Fruit fly (Drosophila melanogaster) whole organism, prepupa: ENCODE data around the gene CG6277.

ENCODE experiments used
- CG10631 ChIP-seq: fragments of 200-800 bp; sonication (Bioruptor generic); optimal IDR thresholded peaks from 2 replicates; lab custom pipeline; 2016; ENCODE audit warnings: missing biosample characterization, missing genetic modification characterization
- CG34406 ChIP-seq: fragments of 200-800 bp; sonication (Bioruptor generic); optimal IDR thresholded peaks from 3 replicates; lab custom pipeline; 2016; ENCODE audit warnings: missing biosample characterization, missing genetic modification characterization
- Lpt ChIP-seq: fragments of 200-800 bp; sonication (Bioruptor generic); optimal IDR thresholded peaks from 3 replicates; lab custom pipeline; 2016; ENCODE audit warnings: missing biosample characterization, missing genetic modification characterization
- Met ChIP-seq: fragments of 200-800 bp; sonication (Bioruptor generic); optimal IDR thresholded peaks from 3 replicates; lab custom pipeline; 2016; ENCODE audit warnings: missing biosample characterization, missing genetic modification characterization
- Sox102F ChIP-seq: fragments of 200-800 bp; sonication (Bioruptor generic); optimal IDR thresholded peaks from 2 replicates; lab custom pipeline; 2016; ENCODE audit warnings: missing biosample characterization, mild to moderate bottlenecking, missing genetic modification characterization

DNA sequence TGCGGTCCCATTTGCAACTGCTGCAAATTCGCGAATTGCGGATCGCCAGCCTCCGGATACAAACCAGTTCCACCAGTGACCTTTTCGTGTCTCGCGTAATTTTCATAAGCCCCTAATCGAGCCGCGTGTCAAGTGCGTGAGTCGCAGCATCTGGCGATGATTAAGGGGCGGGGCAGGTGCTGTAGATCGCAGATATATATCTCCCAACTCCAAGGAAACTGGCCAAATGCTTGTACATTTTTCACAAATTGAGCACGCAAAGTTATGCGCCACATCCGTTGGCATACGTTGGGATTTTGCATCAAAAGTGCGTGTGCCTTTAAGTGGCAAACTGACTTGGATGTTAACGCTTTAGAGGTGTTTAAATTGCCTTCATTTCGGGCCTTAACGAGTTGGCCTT lies 17.0 kb upstream of the CG6277 start:
- TF ChIP-seq Sox102F (GFP tag; lab: Kevin White, UChicago) (no peak), CG10631 (GFP tag; lab: Kevin White, UChicago) (no peak), Lpt (GFP tag; lab: Kevin White, UChicago) (no peak), Met (no peak), CG34406 (GFP tag; lab: Kevin White, UChicago) (no peak)
